Worm (Caenorhabditis elegans) whole organism, early embryonic: ENCODE data around the gene C16C8.21.
A peak's percentile ranks its signal among the peaks of the same experiment; 100 is the strongest.

Experiments used
- ama-1 ChIP-seq: fragments of 150-350 bp; optimal IDR thresholded peaks from 2 replicates; lab custom pipeline; 2014
- ceh-36 ChIP-seq: sonication (generic microtip); optimal IDR thresholded peaks from 2 replicates; lab custom pipeline; 2016; ENCODE audit warnings: missing genetic modification characterization, inconsistent platforms, missing compliant biosample characterization
- ets-7 ChIP-seq: sonication (generic microtip); optimal IDR thresholded peaks from 2 replicates; lab custom pipeline; 2016; ENCODE audit warnings: missing genotype, missing genetic modification characterization, missing compliant biosample characterization
- flt-1 ChIP-seq: fragments of 200-800 bp; sonication (Bioruptor generic); IDR thresholded peaks from 2 replicates; pipeline ENCODE4 v1.3.6; 2022; ENCODE audit warnings: missing genetic modification characterization, missing compliant biosample characterization
- hmg-4 ChIP-seq: fragments of 200-800 bp; sonication (Bioruptor generic); optimal IDR thresholded peaks from 2 replicates; lab custom pipeline; 2018; ENCODE audit warnings: mild to moderate bottlenecking, missing genetic modification characterization, missing compliant biosample characterization
- pes-1 ChIP-seq: fragments of 200-800 bp; sonication (Bioruptor generic); IDR thresholded peaks from 2 replicates; pipeline ENCODE4 v1.3.6; 2022; ENCODE audit warnings: missing genetic modification reagents, missing genetic modification characterization, missing compliant biosample characterization
- tbx-37 ChIP-seq: fragments of 200-800 bp; sonication (Bioruptor generic); conservative IDR thresholded peaks from 2 replicates; pipeline ENCODE4 v1.3.6; 2022; ENCODE audit warnings: missing genetic modification reagents, missing genetic modification characterization, missing compliant biosample characterization

DNA sequence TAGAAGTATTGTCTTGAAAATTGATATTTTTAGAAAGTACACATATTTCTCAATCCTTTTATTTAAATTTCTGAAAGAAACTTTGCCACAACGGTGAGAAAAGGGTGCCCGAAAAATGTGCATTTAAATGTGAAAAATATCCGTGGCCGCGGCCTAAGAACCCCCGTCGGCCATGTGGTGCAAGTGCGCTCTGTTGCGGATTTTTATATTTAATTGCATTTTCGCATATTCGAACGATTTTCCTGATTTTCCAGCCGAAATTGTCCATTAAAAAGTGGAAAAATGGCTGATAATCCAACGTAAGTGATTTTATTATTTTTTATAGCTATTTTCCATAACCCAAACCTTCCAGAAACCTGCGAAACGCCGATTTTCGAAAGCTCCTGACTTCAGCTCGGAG, 34.2 kb downstream of the C16C8.21 start, which contains the start of gene smu-2:
- TF ChIP-seq hmg-4 (GFP tag; lab: Kevin White, UChicago) (no peak), ama-1 (lab: Kevin White, UChicago) (no peak), flt-1 (GFP tag; lab: Robert Waterston, UW) (0 out of 2 replicates have a peak, but pooled peaks have one; percentile 17), tbx-37 (GFP tag; lab: Robert Waterston, UW) (peak; percentile 68), ceh-36 (tag; lab: Kevin White, UChicago) (no peak), ets-7 (tag; lab: Kevin White, UChicago) (no peak), pes-1 (GFP tag; lab: Robert Waterston, UW) (peak; percentile 61; the same call in 1 of the 2 replicates)
